Fruit fly (Drosophila melanogaster): ENCODE data around the gene CG33645.
A peak's percentile ranks its signal among the peaks of the same experiment; 100 is the strongest.

The CG33645 gene

DNA sequence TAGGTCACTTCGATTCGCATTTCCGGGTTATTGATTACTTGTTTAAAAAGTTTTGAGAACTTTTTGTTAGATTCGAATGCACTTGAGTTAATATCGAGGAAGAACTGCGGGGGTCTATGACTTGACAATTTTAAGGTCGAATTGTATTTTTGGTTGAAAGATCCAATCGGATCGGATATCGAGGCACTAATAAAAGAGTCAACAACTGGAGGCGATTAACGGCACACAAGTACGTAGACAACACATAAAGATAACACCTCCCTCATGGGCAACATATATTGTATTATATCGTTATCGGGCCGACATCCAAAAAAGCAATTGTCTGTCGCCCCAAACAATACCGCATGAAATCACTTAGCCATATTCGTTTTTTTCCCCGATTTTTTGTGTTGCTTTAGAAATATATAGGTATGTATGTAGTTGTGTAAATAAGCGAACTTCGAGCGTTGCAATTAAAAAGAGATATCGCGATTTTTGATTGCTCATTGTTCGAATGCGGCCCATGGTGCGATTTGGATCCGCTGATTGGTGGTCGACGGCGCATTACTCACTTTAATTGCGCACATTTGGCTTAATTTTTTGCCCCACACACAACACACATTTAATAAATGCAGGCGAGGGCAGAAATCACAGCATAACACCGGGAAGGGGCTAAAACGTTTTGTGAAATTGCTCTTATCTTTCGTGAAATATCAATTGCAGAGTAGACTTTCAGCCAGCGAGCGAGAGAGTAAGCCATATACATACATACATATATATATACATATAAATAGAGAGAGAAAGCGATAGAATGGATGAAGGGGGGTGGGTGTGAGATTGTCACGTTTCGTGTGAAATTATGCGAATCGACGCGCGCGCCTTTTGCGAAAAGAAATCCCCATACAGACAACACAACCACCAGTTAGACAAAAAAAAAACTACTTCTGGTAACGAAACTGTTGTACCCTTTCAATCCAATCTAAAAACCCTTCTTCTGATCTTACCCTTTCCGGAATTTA, 21.5 kb upstream of the CG33645 start (continued):
- TF ChIP-seq CG10366 (GFP tag; IDR thresholded peaks at IDR 0.05), result no peak
- no peak for TF ChIP-seq ftz-f1 (GFP tag; optimal IDR thresholded peaks at IDR 0.05)
- no peak for TF ChIP-seq gsb-n (tag; optimal IDR thresholded peaks at IDR 0.05)
- no peak for TF ChIP-seq CG6654 (GFP tag; optimal IDR thresholded peaks at IDR 0.05)
- TF ChIP-seq Elba2 (GFP tag; optimal IDR thresholded peaks at IDR 0.05), result no peak
- no peak for TF ChIP-seq ATbp (GFP tag; optimal IDR thresholded peaks at IDR 0.05)
- no peak for TF ChIP-seq schlank (tag; optimal IDR thresholded peaks at IDR 0.05)
- no peak for TF ChIP-seq CG6765 (GFP tag; optimal IDR thresholded peaks at IDR 0.05)
- TF ChIP-seq CG14710 (tag; optimal IDR thresholded peaks at IDR 0.05), result no peak
- no peak for TF ChIP-seq Oli (tag; optimal IDR thresholded peaks at IDR 0.05)
- no peak for TF ChIP-seq CG1832 (GFP tag; optimal IDR thresholded peaks at IDR 0.05)
- peak; percentile 52; the same call in 1 of the 2 replicates for TF ChIP-seq rib (GFP tag; IDR thresholded peaks at IDR 0.05)
- TF ChIP-seq cwo (GFP tag; optimal IDR thresholded peaks at IDR 0.05), result peak; percentile 55
- TF ChIP-seq Kr (GFP tag; optimal IDR thresholded peaks at IDR 0.05), result no peak
- no peak for TF ChIP-seq CG6683 (GFP tag; optimal IDR thresholded peaks at IDR 0.05)
- no peak for TF ChIP-seq nmo (GFP tag; optimal IDR thresholded peaks at IDR 0.05)
- no peak for TF ChIP-seq CG8765 (GFP tag; IDR thresholded peaks at IDR 0.05)
- no peak for TF ChIP-seq Atf3 (GFP tag; optimal IDR thresholded peaks at IDR 0.05)
- no peak for TF ChIP-seq sna (GFP tag; IDR thresholded peaks at IDR 0.05; ENCODE audit: partially characterized antibody)
- no peak for TF ChIP-seq CHES-1-like (GFP tag; optimal IDR thresholded peaks at IDR 0.05)
- TF ChIP-seq Sry-δ (GFP tag; optimal IDR thresholded peaks at IDR 0.05), result no peak
- TF ChIP-seq CG2889 (GFP tag; IDR thresholded peaks at IDR 0.05), result no peak
- peak; percentile 35 for TF ChIP-seq CG13894 (tag; optimal IDR thresholded peaks at IDR 0.05)
- TF ChIP-seq BEAF-32 (GFP tag; optimal IDR thresholded peaks at IDR 0.05), result no peak
- no peak for TF ChIP-seq Ptx1 (GFP tag; IDR thresholded peaks at IDR 0.05)
- TF ChIP-seq CG7786 (GFP tag; optimal IDR thresholded peaks at IDR 0.05), result no peak
- TF ChIP-seq CG42726 (GFP tag; IDR thresholded peaks at IDR 0.05; ENCODE audit: partially characterized antibody), result no peak
- TF ChIP-seq MESR4 (GFP tag; optimal IDR thresholded peaks at IDR 0.05), result no peak
- no peak for TF ChIP-seq gro (GFP tag; optimal IDR thresholded peaks at IDR 0.05)
- TF ChIP-seq CkIIα-i1 (GFP tag; IDR thresholded peaks at IDR 0.05), result no peak
- TF ChIP-seq D19A (tag; optimal IDR thresholded peaks at IDR 0.05), result peak; percentile 19
- TF ChIP-seq CG9876 (GFP tag; optimal IDR thresholded peaks at IDR 0.05), result no peak
- no peak for TF ChIP-seq so (GFP tag; IDR thresholded peaks at IDR 0.05)
- no peak for TF ChIP-seq hbn (GFP tag; IDR thresholded peaks at IDR 0.05; ENCODE audit: partially characterized antibody)
- no peak for TF ChIP-seq oc (tag; optimal IDR thresholded peaks at IDR 0.05)
- no peak for TF ChIP-seq CG3065 (GFP tag; optimal IDR thresholded peaks at IDR 0.05)
- no peak for TF ChIP-seq CG15073 (GFP tag; optimal IDR thresholded peaks at IDR 0.05)
- peak; percentile 27 for TF ChIP-seq Nf-YB (GFP tag; optimal IDR thresholded peaks at IDR 0.05)
- no peak for TF ChIP-seq Blimp-1 (GFP tag; optimal IDR thresholded peaks at IDR 0.05)
- no peak for TF ChIP-seq sisA (GFP tag; IDR thresholded peaks at IDR 0.05)
- no peak for TF ChIP-seq ssp (GFP tag; IDR thresholded peaks at IDR 0.05)
- TF ChIP-seq CG15479 (GFP tag; optimal IDR thresholded peaks at IDR 0.05), result no peak
- TF ChIP-seq chif (GFP tag; optimal IDR thresholded peaks at IDR 0.05), result no peak
- no peak for TF ChIP-seq Dp (GFP tag; optimal IDR thresholded peaks at IDR 0.05)
- TF ChIP-seq Eip74EF (GFP tag; optimal IDR thresholded peaks at IDR 0.05), result no peak
- TF ChIP-seq knrl (GFP tag; IDR thresholded peaks at IDR 0.05; ENCODE audit: partially characterized antibody), result no peak
- no peak for TF ChIP-seq salm (tag; optimal IDR thresholded peaks at IDR 0.05)
- peak; percentile 41 for TF ChIP-seq Nf-YC (tag; optimal IDR thresholded peaks at IDR 0.05)
